Worm (Caenorhabditis elegans) whole organism, L1 larva: ENCODE data around the gene D2021.4.

Source experiments
- C16A3.4 ChIP-seq: fragments of 150-350 bp; optimal IDR thresholded peaks from 2 replicates; lab custom pipeline; 2014; ENCODE audit warnings: missing biosample characterization, missing genetic modification characterization
- alr-1 ChIP-seq: fragments of 200-800 bp; sonication (Bioruptor generic); optimal IDR thresholded peaks from 2 replicates; lab custom pipeline; 2018; ENCODE audit warnings: borderline replicate concordance, mild to moderate bottlenecking, missing genetic modification characterization, missing compliant biosample characterization
- ama-1 ChIP-seq: fragments of 150-350 bp; optimal IDR thresholded peaks from 2 replicates; lab custom pipeline; 2014
- blmp-1 ChIP-seq: fragments of 150-350 bp; optimal IDR thresholded peaks from 2 replicates; lab custom pipeline; 2014; ENCODE audit warnings: missing biosample characterization, missing genetic modification characterization
- ceh-63 ChIP-seq: fragments of 200-800 bp; sonication (Bioruptor generic); optimal IDR thresholded peaks from 2 replicates; lab custom pipeline; 2018; ENCODE audit warnings: mild to moderate bottlenecking, missing genetic modification characterization, missing compliant biosample characterization
- ceh-82 ChIP-seq, 3 experiments: fragments of 150-350 bp in 1 of 3; sonication (generic microtip) in 2 of 3; optimal IDR thresholded peaks; 2 replicates each; lab custom pipeline; 2014 to 2017; ENCODE audit warnings: missing biosample characterization in 3 of 3, missing genetic modification characterization in 3 of 3
- ceh-90 ChIP-seq: sonication (generic microtip); optimal IDR thresholded peaks from 2 replicates; lab custom pipeline; 2016; ENCODE audit warnings: missing genetic modification characterization, missing compliant biosample characterization
- efl-1 ChIP-seq, 4 experiments: fragments of 150-350 bp; optimal IDR thresholded peaks in 3 of 4; peaks in 1 of 4; 1 replicate in 1 of 4; 2 replicates in 3 of 4; lab custom pipeline; 2014; ENCODE audit warnings: missing biosample characterization in 2 of 4, missing genetic modification characterization in 2 of 4, missing genetic modification reagents in 2 of 4
- egl-27 ChIP-seq, 2 experiments: fragments of 150-350 bp in 1 of 2; sonication (generic microtip); optimal IDR thresholded peaks; 3 replicates each; lab custom pipeline; 2017 to 2018; ENCODE audit warnings: missing biosample characterization in 2 of 2, missing genetic modification characterization in 2 of 2, missing genetic modification reagents in 2 of 2
- elt-2 ChIP-seq: sonication (generic microtip); optimal IDR thresholded peaks from 2 replicates; lab custom pipeline; 2016; ENCODE audit warnings: missing genetic modification characterization, mild to moderate bottlenecking, inconsistent platforms, missing compliant biosample characterization, missing genetic modification reagents
- elt-3 ChIP-seq, 6 experiments: fragments of 150-350 bp in 1 of 6; sonication (generic microtip); optimal IDR thresholded peaks; 2 replicates each; lab custom pipeline; 2017 to 2018; ENCODE audit warnings: missing biosample characterization in 6 of 6, missing genetic modification characterization in 6 of 6, inconsistent platforms in 1 of 6
- jun-1 ChIP-seq: fragments of 150-350 bp; optimal IDR thresholded peaks from 2 replicates; lab custom pipeline; 2014; ENCODE audit warnings: missing biosample characterization, missing genetic modification reagents, missing genetic modification characterization
- lin-14 ChIP-seq: fragments of 200-800 bp; sonication (Bioruptor generic); optimal IDR thresholded peaks from 2 replicates; lab custom pipeline; 2018; ENCODE audit warnings: mild to moderate bottlenecking, missing genetic modification characterization, moderate library complexity, missing compliant biosample characterization
- mef-2 ChIP-seq: fragments of 150-350 bp; optimal IDR thresholded peaks from 2 replicates; lab custom pipeline; 2014; ENCODE audit warnings: missing biosample characterization, missing genetic modification characterization
- mep-1 ChIP-seq: fragments of 150-350 bp; optimal IDR thresholded peaks from 2 replicates; lab custom pipeline; 2014; ENCODE audit warnings: missing biosample characterization, missing genetic modification characterization
- nhr-19 ChIP-seq: fragments of 200-800 bp; sonication (Bioruptor generic); conservative IDR thresholded peaks from 2 replicates; pipeline ENCODE4 v1.3.6; 2022; ENCODE audit warnings: missing genetic modification characterization, missing compliant biosample characterization
- nhr-20 ChIP-seq: sonication (generic microtip); optimal IDR thresholded peaks from 2 replicates; lab custom pipeline; 2016; ENCODE audit warnings: mild to moderate bottlenecking, missing genetic modification characterization, missing compliant biosample characterization
- nhr-237 ChIP-seq: fragments of 150-350 bp; optimal IDR thresholded peaks from 2 replicates; lab custom pipeline; 2014; ENCODE audit warnings: missing biosample characterization, missing genetic modification characterization
- nhr-28 ChIP-seq: fragments of 150-350 bp; optimal IDR thresholded peaks from 2 replicates; lab custom pipeline; 2014; ENCODE audit warnings: missing biosample characterization, missing genetic modification characterization
- nhr-71 ChIP-seq: sonication (generic microtip); optimal IDR thresholded peaks from 2 replicates; lab custom pipeline; 2016; ENCODE audit warnings: mild to moderate bottlenecking, missing genetic modification characterization, moderate library complexity, missing compliant biosample characterization
- nhr-77 ChIP-seq: fragments of 150-350 bp; optimal IDR thresholded peaks from 2 replicates; lab custom pipeline; 2014; ENCODE audit warnings: missing biosample characterization, missing genetic modification characterization
- nhr-85 ChIP-seq: sonication (generic microtip); peaks from one replicate; lab custom pipeline; 2016; ENCODE audit warnings: missing genetic modification characterization, inconsistent platforms, missing compliant biosample characterization
- pag-3 ChIP-seq: sonication (generic microtip); optimal IDR thresholded peaks from 2 replicates; lab custom pipeline; 2017; ENCODE audit warnings: missing genetic modification characterization, mild to moderate bottlenecking, missing compliant biosample characterization, antibody characterized with exemption, borderline replicate concordance; ENCODE audit not compliant: insufficient read depth
- pax-3 ChIP-seq: fragments of 200-800 bp; sonication (Bioruptor generic); optimal IDR thresholded peaks from 2 replicates; lab custom pipeline; 2018; ENCODE audit warnings: mild to moderate bottlenecking, missing genetic modification characterization, moderate library complexity, missing compliant biosample characterization
- rnt-1 ChIP-seq: sonication (generic microtip); optimal IDR thresholded peaks from 2 replicates; lab custom pipeline; 2016; ENCODE audit warnings: mild to moderate bottlenecking, missing genetic modification characterization, moderate library complexity, missing compliant biosample characterization
- skn-1 ChIP-seq: fragments of 150-350 bp; optimal IDR thresholded peaks from 2 replicates; lab custom pipeline; 2014; ENCODE audit warnings: missing biosample characterization, missing genetic modification characterization
- snu-23 ChIP-seq: sonication (generic microtip); optimal IDR thresholded peaks from 2 replicates; lab custom pipeline; 2016; ENCODE audit warnings: missing genetic modification characterization, missing compliant biosample characterization
- unc-30 ChIP-seq: sonication (generic microtip); optimal IDR thresholded peaks from 2 replicates; lab custom pipeline; 2017; ENCODE audit warnings: missing biosample characterization, missing genetic modification characterization
- vab-15 ChIP-seq: sonication (generic microtip); optimal IDR thresholded peaks from 2 replicates; lab custom pipeline; 2017; ENCODE audit warnings: missing genotype, mild to moderate bottlenecking, missing genetic modification characterization, missing compliant biosample characterization
- xbp-1 ChIP-seq: sonication (generic microtip); optimal IDR thresholded peaks from 2 replicates; lab custom pipeline; 2016; ENCODE audit warnings: missing genetic modification characterization, missing compliant biosample characterization
- ztf-11 ChIP-seq, 2 experiments: sonication (generic microtip); optimal IDR thresholded peaks; 2 replicates each; lab custom pipeline; 2016 to 2017; ENCODE audit warnings: missing genetic modification characterization in 2 of 2, missing biosample characterization in 1 of 2, missing compliant biosample characterization in 1 of 2

Gene D2021.4

DNA sequence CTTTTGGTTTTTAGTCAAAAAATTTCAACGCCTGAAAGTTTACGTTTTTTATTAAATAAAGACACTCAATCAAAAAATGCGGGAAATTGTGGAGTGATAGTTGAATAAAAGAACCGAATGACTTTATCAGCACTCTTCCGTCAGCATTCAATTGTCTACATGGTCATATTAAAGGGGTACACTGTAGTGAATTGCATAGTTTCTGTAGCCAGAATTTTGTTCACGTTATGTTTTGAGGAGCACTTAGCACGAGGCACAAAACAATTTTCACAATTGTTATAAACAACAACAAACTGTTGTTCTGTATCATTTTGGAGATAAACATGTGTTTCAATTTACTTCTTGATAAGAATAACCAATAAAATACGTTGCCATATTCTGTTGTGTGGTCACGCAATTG is at the start of gene D2021.4:
Gene D2021.4 (minus strand): TSS at position 48 of the 400 bp plus-strand sequence.
- TF ChIP-seq lin-14 (GFP tag; lab: Kevin White, UChicago), result no peak
- TF ChIP-seq elt-2 (tag; lab: Kevin White, UChicago), result peak; percentile 48
- no peak for TF ChIP-seq efl-1 (optimal IDR thresholded peaks at IDR 0.05; lab: Kevin White, UChicago)
- TF ChIP-seq efl-1 (GFP tag; optimal IDR thresholded peaks at IDR 0.05 in 1 of 2; lab: Kevin White, UChicago), result peak in 1 of 2 experiments; percentile 62

DNA sequence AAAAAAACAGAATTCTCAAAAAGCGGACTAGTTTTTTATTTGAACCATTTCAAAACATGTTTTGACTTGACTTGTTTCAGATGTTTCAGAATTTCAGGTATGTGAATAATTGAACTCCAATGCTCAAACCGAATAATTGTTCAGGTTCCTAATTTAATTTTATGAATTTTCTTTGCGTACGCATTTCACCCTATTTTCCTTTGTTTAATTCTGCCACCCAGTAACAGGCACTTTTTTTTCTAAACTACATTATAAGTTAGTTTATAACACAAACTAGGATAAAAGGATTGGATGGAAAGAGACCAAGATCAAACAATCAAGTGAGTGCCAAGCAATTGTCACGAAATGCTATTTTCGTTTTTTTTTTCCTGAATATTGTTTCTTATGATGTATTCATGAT is 49.6 kb upstream of the D2021.4 start:
- TF ChIP-seq efl-1 (optimal IDR thresholded peaks at IDR 0.05; lab: Kevin White, UChicago) (no peak), efl-1 (GFP tag; optimal IDR thresholded peaks at IDR 0.05 in 1 of 2; lab: Kevin White, UChicago) (peak in 1 of 2 experiments; percentile 17), ztf-11 (tag; optimal IDR thresholded peaks at IDR 0.05; lab: Kevin White, UChicago) (no peak)

DNA sequence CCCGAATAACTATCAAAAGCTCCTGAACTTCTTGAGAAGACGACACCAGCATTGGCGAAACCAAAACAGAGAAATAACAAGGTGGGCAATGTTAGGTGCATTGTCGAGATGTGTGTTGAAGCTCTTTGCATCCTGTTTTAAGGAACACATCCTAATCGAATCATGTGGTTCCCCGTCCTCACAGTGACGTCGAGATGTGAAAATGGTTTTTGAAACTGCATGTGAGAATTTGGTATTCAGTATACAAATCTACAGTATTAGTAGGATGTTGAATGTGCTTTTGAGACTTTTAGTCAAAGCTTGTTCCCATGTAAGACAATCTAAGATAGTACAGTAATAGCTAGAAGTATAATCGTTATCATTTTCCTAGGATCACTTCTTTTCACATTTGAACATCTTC is 48.8 kb upstream of the D2021.4 start, which contains the start of gene F18E9.7:
Gene F18E9.7 (minus strand): TSS at position 101 of the 400 bp plus-strand sequence.
- no peak for TF ChIP-seq nhr-28
- TF ChIP-seq pax-3, result no peak
- TF ChIP-seq ama-1 (lab: Kevin White, UChicago), result no peak
- no peak for TF ChIP-seq pag-3 (tag; lab: Kevin White, UChicago)
- no peak for TF ChIP-seq unc-30 (tag; lab: Kevin White, UChicago)
- TF ChIP-seq nhr-19 (GFP tag; lab: Robert Waterston, UW), result no peak
- TF ChIP-seq skn-1 (tag; lab: Kevin White, UChicago), result no peak
- no peak for TF ChIP-seq ceh-82 (tag; optimal IDR thresholded peaks at IDR 0.05; lab: Kevin White, UChicago)

DNA sequence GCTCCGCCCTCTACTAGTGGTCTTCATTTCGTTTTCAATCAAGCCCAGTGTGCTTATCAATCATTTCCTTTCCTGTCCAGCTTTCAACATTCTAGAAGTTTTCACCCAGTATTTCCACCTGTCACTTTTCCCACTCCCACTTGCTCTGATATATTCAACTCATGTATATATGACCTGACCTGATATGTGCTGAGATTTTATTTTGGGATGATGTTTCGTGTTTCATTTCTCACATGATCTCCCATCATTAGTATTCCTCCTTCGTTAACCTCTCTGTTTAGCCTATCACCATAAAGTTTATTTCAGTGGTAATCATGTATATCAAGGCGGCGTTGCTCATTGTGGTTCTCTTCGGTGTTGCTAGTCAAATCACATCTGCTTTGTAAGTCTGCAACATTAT is 44.0 kb upstream of the D2021.4 start, which contains the start of gene nlp-7:
Gene nlp-7 (plus strand): TSS at position 301 of the 400 bp plus-strand sequence.
- TF ChIP-seq blmp-1 (no peak), nhr-19 (GFP tag; lab: Robert Waterston, UW) (no peak), xbp-1 (tag; lab: Kevin White, UChicago) (no peak), mef-2 (tag; lab: Kevin White, UChicago) (no peak), C16A3.4 (tag; lab: Kevin White, UChicago) (no peak), ztf-11 (tag; optimal IDR thresholded peaks at IDR 0.05; lab: Kevin White, UChicago) (no peak), jun-1 (no peak), alr-1 (tag; lab: Kevin White, UChicago) (no peak), nhr-28 (no peak), nhr-20 (tag; lab: Kevin White, UChicago) (no peak)
- TF ChIP-seq, all 84 proteins: peak for 0

DNA sequence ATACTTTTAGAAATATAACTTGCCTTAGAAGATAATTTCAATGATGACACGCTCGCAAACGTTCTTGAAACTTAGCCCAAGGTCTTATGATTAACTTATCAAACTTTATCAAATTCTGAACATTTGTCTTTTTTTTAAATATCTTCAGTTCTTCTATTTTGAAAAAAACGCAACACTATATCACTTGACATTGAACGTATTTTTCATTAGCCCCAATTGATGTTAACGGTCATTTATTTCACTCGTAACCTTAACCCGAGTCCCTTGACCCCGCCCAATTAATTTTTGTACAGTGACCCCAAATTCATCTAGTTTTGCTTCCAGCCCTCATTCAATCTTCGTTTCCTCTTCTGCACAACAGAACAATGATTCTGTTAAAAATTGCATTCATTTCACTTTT is 37.0 kb upstream of the D2021.4 start, which contains the start of gene F18E9.3:
Gene F18E9.3 (plus strand): TSS at position 311 of the 400 bp plus-strand sequence.
- TF ChIP-seq nhr-237 (tag; lab: Kevin White, UChicago) (no peak), elt-3 (tag; optimal IDR thresholded peaks at IDR 0.05; lab: Kevin White, UChicago) (peak in 1 of 6 experiments; percentile 6)

DNA sequence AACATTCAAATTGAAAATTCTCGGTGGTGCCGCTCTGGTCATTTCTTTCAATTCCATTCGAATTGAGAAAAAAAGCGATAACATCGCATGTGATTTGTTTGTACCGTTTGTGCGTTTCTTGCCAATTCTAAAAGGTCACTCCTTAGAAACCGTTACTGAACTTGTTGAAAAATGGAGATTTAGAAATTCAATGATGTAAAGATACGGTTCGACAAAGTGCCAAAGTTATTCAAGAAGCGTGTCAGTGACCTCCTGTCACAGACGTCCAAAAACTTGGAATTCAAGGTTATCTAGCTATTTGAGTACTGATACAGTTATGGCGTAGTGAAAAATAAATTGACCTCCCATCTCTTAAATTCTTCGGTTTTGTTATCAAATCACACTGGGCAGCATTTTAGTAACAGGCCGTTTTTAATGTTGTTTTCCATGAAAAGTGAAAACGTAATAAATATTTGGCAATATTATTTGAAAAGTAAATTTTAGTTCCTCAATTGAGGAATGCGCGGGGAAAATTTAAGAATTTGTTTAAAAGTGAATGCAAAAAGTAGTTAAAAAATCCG is 36.0 kb upstream of the D2021.4 start:
- peak; percentile 13 for TF ChIP-seq nhr-71 (tag; lab: Kevin White, UChicago)
- peak; percentile 36 for TF ChIP-seq mep-1 (tag; lab: Kevin White, UChicago)
- TF ChIP-seq ceh-90 (tag; lab: Kevin White, UChicago), result no peak
- TF ChIP-seq elt-3 (tag; optimal IDR thresholded peaks at IDR 0.05; lab: Kevin White, UChicago), result peak in 1 of 6 experiments; percentile 19
- no peak for TF ChIP-seq nhr-77 (tag; lab: Kevin White, UChicago)
- no peak for TF ChIP-seq pax-3
- TF ChIP-seq ceh-63 (GFP tag; lab: Kevin White, UChicago), result no peak
- no peak for TF ChIP-seq mef-2 (tag; lab: Kevin White, UChicago)
- TF ChIP-seq egl-27 (tag; optimal IDR thresholded peaks at IDR 0.05; lab: Kevin White, UChicago), result no peak
- peak; percentile 13 for TF ChIP-seq rnt-1
- 0 out of 2 replicates have a peak, but pooled peaks have one; percentile 2 for TF ChIP-seq nhr-19 (GFP tag; lab: Robert Waterston, UW)
- TF ChIP-seq nhr-85 (tag; lab: Kevin White, UChicago), result peak; percentile 90
- TF ChIP-seq xbp-1 (tag; lab: Kevin White, UChicago), result no peak
- TF ChIP-seq lin-14 (GFP tag; lab: Kevin White, UChicago), result peak; percentile 62
- TF ChIP-seq nhr-20 (tag; lab: Kevin White, UChicago), result peak; percentile 21
- TF ChIP-seq vab-15 (tag; lab: Kevin White, UChicago), result no peak
- TF ChIP-seq snu-23 (GFP tag; lab: Kevin White, UChicago), result peak; percentile 32
